Worm (Caenorhabditis elegans): ENCODE data around the gene T05B4.10.

The T05B4.10 gene

ce11 chrV:4157291-4157690 lies 36.8 kb upstream of the T05B4.10 start:
- TF ChIP-seq aly-1 (tag; optimal IDR thresholded peaks at IDR 0.05) (no peak), hmg-4 (GFP tag; optimal IDR thresholded peaks at IDR 0.05) (no peak), ama-1 (optimal IDR thresholded peaks at IDR 0.05) (no peak), ceh-13 (GFP tag; optimal IDR thresholded peaks at IDR 0.05) (no peak), B0310.2 (tag; optimal IDR thresholded peaks at IDR 0.05) (no peak), F13C5.2 (tag; optimal IDR thresholded peaks at IDR 0.05) (no peak), scrt-1 (GFP tag; IDR thresholded peaks at IDR 0.05) (no peak), tra-4 (tag; optimal IDR thresholded peaks at IDR 0.05) (no peak), sea-1 (GFP tag; conservative IDR thresholded peaks at IDR 0.05) (no peak), ets-7 (tag; optimal IDR thresholded peaks at IDR 0.05) (no peak)

DNA sequence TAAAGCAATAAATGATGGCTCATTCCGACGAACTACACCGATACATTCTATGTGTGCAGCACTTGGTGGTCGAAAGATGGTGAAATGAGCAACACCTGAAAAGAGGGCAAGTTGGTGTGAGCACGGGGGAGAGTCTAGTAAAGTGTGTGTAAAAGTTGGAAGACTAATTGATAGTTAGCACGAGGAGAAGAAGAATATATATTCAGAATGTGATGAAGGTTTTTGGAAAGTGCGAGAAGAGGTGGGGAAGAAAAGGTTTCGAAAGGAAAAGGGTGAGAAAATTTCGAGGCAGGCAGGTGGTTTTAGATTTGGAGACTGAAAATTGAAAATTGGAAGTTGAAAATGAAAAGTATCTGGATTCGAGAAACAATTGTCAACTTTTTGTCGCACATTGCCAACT lies 31.7 kb upstream of the T05B4.10 start, which contains the start of gene Y45G5AM.6:
TSS of gene Y45G5AM.6 (minus strand) at position 101 of the 400 bp plus-strand sequence.
- TF ChIP-seq F13C5.2 (tag; optimal IDR thresholded peaks at IDR 0.05) (no peak), ceh-13 (GFP tag; optimal IDR thresholded peaks at IDR 0.05) (no peak), ceh-36 (tag; optimal IDR thresholded peaks at IDR 0.05) (no peak), hnd-1 (tag; optimal IDR thresholded peaks at IDR 0.05) (no peak), B0310.2 (tag; optimal IDR thresholded peaks at IDR 0.05) (no peak), tbx-37 (GFP tag; conservative IDR thresholded peaks at IDR 0.05) (no peak), scrt-1 (GFP tag; IDR thresholded peaks at IDR 0.05) (no peak), ets-7 (tag; optimal IDR thresholded peaks at IDR 0.05) (no peak), sea-1 (GFP tag; conservative IDR thresholded peaks at IDR 0.05) (no peak), hmg-4 (GFP tag; optimal IDR thresholded peaks at IDR 0.05) (no peak), aly-1 (tag; optimal IDR thresholded peaks at IDR 0.05) (no peak), pes-1 (GFP tag; IDR thresholded peaks at IDR 0.05) (no peak), tbx-11 (GFP tag; IDR thresholded peaks at IDR 0.05) (no peak), hmbx-1 (tag; optimal IDR thresholded peaks at IDR 0.05) (no peak), ama-1 (optimal IDR thresholded peaks at IDR 0.05) (no peak), flt-1 (GFP tag; IDR thresholded peaks at IDR 0.05) (no peak), tra-4 (tag; optimal IDR thresholded peaks at IDR 0.05) (no peak)

DNA sequence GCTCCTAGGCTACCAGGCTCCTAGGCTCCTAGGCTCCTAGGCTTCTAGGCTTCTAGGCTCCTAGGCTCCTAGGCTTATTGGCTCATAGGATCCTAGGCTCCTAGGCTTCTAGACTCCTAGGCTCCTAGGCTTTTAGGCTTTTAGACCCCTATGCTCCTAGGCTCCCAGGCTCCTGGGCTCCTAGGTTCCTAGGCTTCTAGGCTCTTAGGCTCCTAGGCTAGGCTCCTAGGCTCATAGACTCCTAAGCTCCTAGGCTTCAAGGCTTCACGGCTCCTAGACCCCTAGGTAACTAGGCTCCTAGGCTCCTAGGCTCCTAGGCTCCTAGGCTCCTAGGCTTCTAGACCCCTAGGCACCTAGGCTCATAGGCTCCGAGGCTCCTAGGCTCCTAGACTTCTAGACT lies 30.9 kb upstream of the T05B4.10 start:
- TF ChIP-seq F13C5.2 (tag; optimal IDR thresholded peaks at IDR 0.05) = no peak
- TF ChIP-seq scrt-1 (GFP tag; IDR thresholded peaks at IDR 0.05) = no peak
- TF ChIP-seq aly-1 (tag; optimal IDR thresholded peaks at IDR 0.05) = no peak
- no peak for TF ChIP-seq ama-1 (optimal IDR thresholded peaks at IDR 0.05)
- no peak for TF ChIP-seq ceh-13 (GFP tag; optimal IDR thresholded peaks at IDR 0.05)
- no peak for TF ChIP-seq sea-1 (GFP tag; conservative IDR thresholded peaks at IDR 0.05)
- TF ChIP-seq B0310.2 (tag; optimal IDR thresholded peaks at IDR 0.05) = no peak
- no peak for TF ChIP-seq hmbx-1 (tag; optimal IDR thresholded peaks at IDR 0.05)
- no peak for TF ChIP-seq tbx-11 (GFP tag; IDR thresholded peaks at IDR 0.05)
- TF ChIP-seq tbx-37 (GFP tag; conservative IDR thresholded peaks at IDR 0.05) = no peak
- TF ChIP-seq flt-1 (GFP tag; IDR thresholded peaks at IDR 0.05) = no peak
- no peak; the same call in 1 of the 2 replicates for TF ChIP-seq pes-1 (GFP tag; IDR thresholded peaks at IDR 0.05)

DNA sequence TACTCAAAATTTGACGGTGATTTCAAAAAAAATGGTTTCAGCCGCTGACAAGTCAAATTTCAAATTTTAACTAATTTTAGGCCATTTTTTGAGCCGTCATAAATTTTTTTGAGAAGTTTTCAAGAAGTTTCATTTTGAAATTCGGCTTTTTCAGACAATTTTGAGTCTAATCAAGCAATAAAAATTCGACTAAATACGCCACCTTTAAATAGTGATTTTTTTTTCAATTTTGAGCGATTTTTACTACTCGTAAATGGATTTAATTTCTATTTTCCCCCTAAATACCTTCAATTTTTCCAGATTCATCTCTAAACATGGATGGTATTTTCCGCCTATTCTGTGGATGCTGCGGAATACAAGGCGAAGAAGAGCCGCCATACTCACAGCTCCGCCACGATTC lies 23.7 kb upstream of the T05B4.10 start, which contains the start of gene Y45G5AL.1:
TSS of gene Y45G5AL.1 (plus strand) at position 301 of the 400 bp plus-strand sequence.
- TF ChIP-seq ceh-13 (GFP tag; optimal IDR thresholded peaks at IDR 0.05) = no peak
- no peak for TF ChIP-seq B0310.2 (tag; optimal IDR thresholded peaks at IDR 0.05)
- no peak for TF ChIP-seq flt-1 (GFP tag; IDR thresholded peaks at IDR 0.05)
- no peak for TF ChIP-seq ama-1 (optimal IDR thresholded peaks at IDR 0.05)
- TF ChIP-seq pes-1 (GFP tag; IDR thresholded peaks at IDR 0.05) = no peak
- no peak for TF ChIP-seq tbx-11 (GFP tag; IDR thresholded peaks at IDR 0.05)
- no peak for TF ChIP-seq hmg-4 (GFP tag; optimal IDR thresholded peaks at IDR 0.05)
- no peak for TF ChIP-seq aly-1 (tag; optimal IDR thresholded peaks at IDR 0.05)
- TF ChIP-seq hnd-1 (tag; optimal IDR thresholded peaks at IDR 0.05) = no peak
- no peak for TF ChIP-seq hmbx-1 (tag; optimal IDR thresholded peaks at IDR 0.05)
- TF ChIP-seq scrt-1 (GFP tag; IDR thresholded peaks at IDR 0.05) = no peak
- no peak for TF ChIP-seq sea-1 (GFP tag; conservative IDR thresholded peaks at IDR 0.05)
- TF ChIP-seq ceh-36 (tag; optimal IDR thresholded peaks at IDR 0.05) = no peak
- TF ChIP-seq F13C5.2 (tag; optimal IDR thresholded peaks at IDR 0.05) = no peak
- no peak for TF ChIP-seq tbx-37 (GFP tag; conservative IDR thresholded peaks at IDR 0.05)
- TF ChIP-seq ets-7 (tag; optimal IDR thresholded peaks at IDR 0.05) = no peak
- TF ChIP-seq tra-4 (tag; optimal IDR thresholded peaks at IDR 0.05) = no peak

ce11 chrV:4143034-4143433 lies 22.5 kb upstream of the T05B4.10 start:
- no peak for TF ChIP-seq flt-1 (GFP tag; IDR thresholded peaks at IDR 0.05)
- no peak for TF ChIP-seq pes-1 (GFP tag; IDR thresholded peaks at IDR 0.05)
- TF ChIP-seq ceh-36 (tag; optimal IDR thresholded peaks at IDR 0.05) = no peak
- no peak for TF ChIP-seq ama-1 (optimal IDR thresholded peaks at IDR 0.05)
- TF ChIP-seq tbx-37 (GFP tag; conservative IDR thresholded peaks at IDR 0.05) = no peak
- no peak for TF ChIP-seq F13C5.2 (tag; optimal IDR thresholded peaks at IDR 0.05)
- TF ChIP-seq tbx-11 (GFP tag; IDR thresholded peaks at IDR 0.05) = no peak
- no peak for TF ChIP-seq hmbx-1 (tag; optimal IDR thresholded peaks at IDR 0.05)
- TF ChIP-seq ets-7 (tag; optimal IDR thresholded peaks at IDR 0.05) = no peak
- TF ChIP-seq tra-4 (tag; optimal IDR thresholded peaks at IDR 0.05) = no peak
- no peak for TF ChIP-seq hnd-1 (tag; optimal IDR thresholded peaks at IDR 0.05)
- no peak for TF ChIP-seq aly-1 (tag; optimal IDR thresholded peaks at IDR 0.05)
- TF ChIP-seq scrt-1 (GFP tag; IDR thresholded peaks at IDR 0.05) = no peak
- no peak for TF ChIP-seq B0310.2 (tag; optimal IDR thresholded peaks at IDR 0.05)
- no peak for TF ChIP-seq hmg-4 (GFP tag; optimal IDR thresholded peaks at IDR 0.05)
- no peak for TF ChIP-seq ceh-13 (GFP tag; optimal IDR thresholded peaks at IDR 0.05)
- TF ChIP-seq sea-1 (GFP tag; conservative IDR thresholded peaks at IDR 0.05) = no peak

- TF ChIP-seq tbx-37 (GFP tag; conservative IDR thresholded peaks at IDR 0.05) (no peak), flt-1 (GFP tag; IDR thresholded peaks at IDR 0.05) (no peak), ets-7 (tag; optimal IDR thresholded peaks at IDR 0.05) (no peak), sea-1 (GFP tag; conservative IDR thresholded peaks at IDR 0.05) (no peak), scrt-1 (GFP tag; IDR thresholded peaks at IDR 0.05) (no peak), F13C5.2 (tag; optimal IDR thresholded peaks at IDR 0.05) (no peak), ama-1 (optimal IDR thresholded peaks at IDR 0.05) (no peak), ceh-36 (tag; optimal IDR thresholded peaks at IDR 0.05) (no peak), aly-1 (tag; optimal IDR thresholded peaks at IDR 0.05) (no peak), hmbx-1 (tag; optimal IDR thresholded peaks at IDR 0.05) (no peak), pes-1 (GFP tag; IDR thresholded peaks at IDR 0.05) (no peak), tbx-11 (GFP tag; IDR thresholded peaks at IDR 0.05) (no peak), hnd-1 (tag; optimal IDR thresholded peaks at IDR 0.05) (no peak)
These were observed 18.2 kb upstream of the T05B4.10 start, which contains the start of gene lgc-29 for ce11 chrV:4138688-4139087. Gene lgc-29 (plus strand): TSS chrV:4138988.

DNA sequence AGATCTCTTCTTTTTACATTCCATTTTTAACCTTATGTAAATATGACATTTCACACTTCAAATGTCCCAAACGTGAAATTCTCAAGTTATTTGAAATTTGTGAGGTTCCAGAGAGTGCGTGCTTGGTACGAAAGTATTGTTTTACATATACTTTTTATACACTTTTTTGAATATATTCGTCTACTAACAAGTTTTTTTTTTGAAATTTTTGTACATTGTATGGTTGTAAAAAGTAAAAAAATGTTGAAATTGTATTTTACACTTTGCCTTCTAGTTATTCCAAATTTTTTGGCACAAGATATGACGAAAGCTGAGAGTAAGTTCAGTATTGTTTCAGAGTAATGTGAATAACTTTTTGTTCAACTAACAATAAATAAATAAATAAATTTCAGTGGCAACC lies 14.2 kb upstream of the T05B4.10 start, which contains the start of gene lgc-1:
TSS of gene lgc-1 (plus strand) at position 301 of the 400 bp plus-strand sequence.
- TF ChIP-seq tbx-11 (GFP tag; IDR thresholded peaks at IDR 0.05) (no peak), hmg-4 (GFP tag; optimal IDR thresholded peaks at IDR 0.05) (no peak), ets-7 (tag; optimal IDR thresholded peaks at IDR 0.05) (no peak), scrt-1 (GFP tag; IDR thresholded peaks at IDR 0.05) (no peak), tbx-37 (GFP tag; conservative IDR thresholded peaks at IDR 0.05) (no peak), flt-1 (GFP tag; IDR thresholded peaks at IDR 0.05) (no peak), hmbx-1 (tag; optimal IDR thresholded peaks at IDR 0.05) (no peak), F13C5.2 (tag; optimal IDR thresholded peaks at IDR 0.05) (no peak), ceh-36 (tag; optimal IDR thresholded peaks at IDR 0.05) (no peak), sea-1 (GFP tag; conservative IDR thresholded peaks at IDR 0.05) (no peak), ama-1 (optimal IDR thresholded peaks at IDR 0.05) (no peak), ceh-13 (GFP tag; optimal IDR thresholded peaks at IDR 0.05) (no peak), tra-4 (tag; optimal IDR thresholded peaks at IDR 0.05) (no peak), pes-1 (GFP tag; IDR thresholded peaks at IDR 0.05) (no peak), hnd-1 (tag; optimal IDR thresholded peaks at IDR 0.05) (no peak)

Data from whole organism, early embryonic.